Worm (Caenorhabditis elegans): ENCODE results near the gene D2023.4.

The D2023.4 gene

DNA sequence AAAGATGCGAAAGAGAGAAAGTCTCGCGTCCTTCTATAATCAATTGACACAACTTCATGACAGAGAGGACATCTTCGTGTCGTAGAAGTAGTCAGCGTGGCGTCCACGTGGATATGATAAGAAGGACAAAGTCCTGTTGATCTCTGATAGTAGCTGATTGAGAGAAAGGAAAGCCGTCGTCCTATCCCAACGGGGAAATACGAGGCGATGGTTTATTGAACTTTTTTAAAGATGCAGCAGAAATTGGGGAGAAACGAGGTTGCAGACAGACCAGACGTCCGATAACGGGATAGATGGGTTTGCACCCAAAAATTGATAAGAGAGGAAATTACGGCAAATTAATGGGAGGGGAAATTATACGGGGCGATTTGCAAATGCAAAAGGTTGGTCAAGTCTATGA is 23.1 kb downstream of the D2023.4 start:
- TF ChIP-seq C34F6.9 (tag; optimal IDR thresholded peaks at IDR 0.05) (no peak), sma-9 (GFP tag; optimal IDR thresholded peaks at IDR 0.05) (peak; percentile 99), sma-9 (tag; optimal IDR thresholded peaks at IDR 0.05) (peak; percentile 15), lin-13 (GFP tag; optimal IDR thresholded peaks at IDR 0.05) (no peak), sma-3 (GFP tag; optimal IDR thresholded peaks at IDR 0.05) (peak; percentile 99), unc-55 (GFP tag; optimal IDR thresholded peaks at IDR 0.05) (no peak), ztf-11 (tag; optimal IDR thresholded peaks at IDR 0.05) (no peak), nhr-10 (tag; optimal IDR thresholded peaks at IDR 0.05) (no peak), nhr-77 (tag; optimal IDR thresholded peaks at IDR 0.05) (no peak), F13H6.1 (tag; optimal IDR thresholded peaks at IDR 0.05) (peak; percentile 79), egl-27 (tag; optimal IDR thresholded peaks at IDR 0.05) (peak; percentile 91), crh-2 (tag; optimal IDR thresholded peaks at IDR 0.05) (peak; percentile 84), lin-39 (tag; optimal IDR thresholded peaks at IDR 0.05) (no peak), gmeb-1 (tag; optimal IDR thresholded peaks at IDR 0.05) (peak; percentile 57), mbf-1 (tag; optimal IDR thresholded peaks at IDR 0.05) (no peak), mab-5 (tag; optimal IDR thresholded peaks at IDR 0.05) (no peak), sem-4 (tag; optimal IDR thresholded peaks at IDR 0.05) (peak; percentile 71), ZK546.5 (tag; optimal IDR thresholded peaks at IDR 0.05) (no peak), fos-1 (tag; optimal IDR thresholded peaks at IDR 0.05) (peak; percentile 61), elt-1 (tag; optimal IDR thresholded peaks at IDR 0.05) (no peak), nhr-12 (tag; optimal IDR thresholded peaks at IDR 0.05) (no peak), snpc-4 (tag; optimal IDR thresholded peaks at IDR 0.05) (no peak), mdl-1 (tag; optimal IDR thresholded peaks at IDR 0.05) (peak; percentile 79 to 89), blmp-1 (tag; optimal IDR thresholded peaks at IDR 0.05; ENCODE audit: insufficient read depth) (peak; percentile 97), nhr-25 (tag; optimal IDR thresholded peaks at IDR 0.05) (peak; percentile 96), ztf-1 (GFP tag; conservative IDR thresholded peaks at IDR 0.05) (no peak), nhr-6 (tag; optimal IDR thresholded peaks at IDR 0.05) (peak; percentile 54), lsy-2 (tag; optimal IDR thresholded peaks at IDR 0.05) (peak in 1 of 2 experiments; percentile 60), ceh-16 (tag; optimal IDR thresholded peaks at IDR 0.05) (no peak), dmd-4 (tag; optimal IDR thresholded peaks at IDR 0.05) (no peak), unc-62 (GFP tag; optimal IDR thresholded peaks at IDR 0.05) (no peak), nhr-237 (tag; optimal IDR thresholded peaks at IDR 0.05) (no peak), Y55F3AM.14 (GFP tag; optimal IDR thresholded peaks at IDR 0.05) (peak; percentile 83), nhr-23 (tag; optimal IDR thresholded peaks at IDR 0.05) (no peak), elt-3 (tag; optimal IDR thresholded peaks at IDR 0.05) (no peak), nhr-11 (tag; optimal IDR thresholded peaks at IDR 0.05) (no peak), nhr-129 (tag; optimal IDR thresholded peaks at IDR 0.05) (peak; percentile 31), zag-1 (tag; optimal IDR thresholded peaks at IDR 0.05) (no peak), ama-1 (optimal IDR thresholded peaks at IDR 0.05) (no peak), peb-1 (tag; optimal IDR thresholded peaks at IDR 0.05) (no peak), lin-11 (tag; optimal IDR thresholded peaks at IDR 0.05) (no peak), skn-1 (tag; optimal IDR thresholded peaks at IDR 0.05) (no peak), ztf-4 (tag; optimal IDR thresholded peaks at IDR 0.05) (no peak), ceh-82 (tag; optimal IDR thresholded peaks at IDR 0.05) (no peak), aly-2 (tag; optimal IDR thresholded peaks at IDR 0.05) (no peak), R02D3.7 (tag; optimal IDR thresholded peaks at IDR 0.05) (no peak), alr-1 (tag; optimal IDR thresholded peaks at IDR 0.05) (no peak), nhr-21 (tag; optimal IDR thresholded peaks at IDR 0.05) (peak; percentile 99), unc-39 (tag; optimal IDR thresholded peaks at IDR 0.05) (no peak)
